Fruit fly (Drosophila melanogaster) whole organism, pupa: ENCODE results near the gene CG9727.
A peak's percentile ranks its signal among the peaks of the same experiment; 100 is the strongest.

Source experiments
- CG10348 ChIP-seq: fragments of 200-800 bp; sonication (Bioruptor generic); IDR thresholded peaks from 2 replicates; pipeline ENCODE4 v1.3.6; 2022; ENCODE audit warnings: missing biosample characterization, missing genetic modification characterization
- CG12605 ChIP-seq: fragments of 200-800 bp; sonication (Bioruptor generic); IDR thresholded peaks from 2 replicates; pipeline ENCODE4 v1.3.6; 2022; ENCODE audit warnings: missing biosample characterization, missing genetic modification characterization
- CG13204 ChIP-seq: fragments of 200-800 bp; sonication (Bioruptor generic); optimal IDR thresholded peaks from 2 replicates; lab custom pipeline; 2018; ENCODE audit warnings: missing biosample characterization, mild to moderate bottlenecking, missing genetic modification characterization, moderate library complexity
- CG14655 ChIP-seq: fragments of 200-800 bp; sonication (Bioruptor generic); optimal IDR thresholded peaks from 3 replicates; lab custom pipeline; 2017; ENCODE audit warnings: mild to moderate bottlenecking, missing biosample characterization, missing genetic modification reagents, missing genetic modification characterization
- CG15710 ChIP-seq: fragments of 200-800 bp; sonication (Bioruptor generic); optimal IDR thresholded peaks from 2 replicates; lab custom pipeline; 2018; ENCODE audit warnings: missing biosample characterization, mild to moderate bottlenecking, missing genetic modification characterization, moderate library complexity
- CG17806 ChIP-seq: fragments of 200-800 bp; sonication (Bioruptor generic); optimal IDR thresholded peaks from 2 replicates; lab custom pipeline; 2018; ENCODE audit warnings: missing biosample characterization, mild to moderate bottlenecking, missing genetic modification characterization, moderate library complexity
- CG32121 ChIP-seq: fragments of 200-800 bp; sonication (Bioruptor generic); IDR thresholded peaks from 2 replicates; pipeline ENCODE4 v1.3.6; 2022; ENCODE audit warnings: missing biosample characterization, missing genetic modification characterization
- CG34367 ChIP-seq: fragments of 200-800 bp; sonication (Bioruptor generic); optimal IDR thresholded peaks from 2 replicates; lab custom pipeline; 2018; ENCODE audit warnings: missing biosample characterization, mild to moderate bottlenecking, missing genetic modification characterization
- CG4496 ChIP-seq: fragments of 200-800 bp; sonication (Bioruptor generic); IDR thresholded peaks from 3 replicates; pipeline ENCODE4 v1.3.6; 2022; ENCODE audit warnings: missing biosample characterization, missing genetic modification characterization
- CG8159 ChIP-seq: fragments of 200-800 bp; sonication (Bioruptor generic); optimal IDR thresholded peaks from 3 replicates; lab custom pipeline; 2018; ENCODE audit warnings: missing biosample characterization, mild to moderate bottlenecking, missing genetic modification characterization, moderate library complexity
- CG8301 ChIP-seq: fragments of 200-800 bp; sonication (Bioruptor generic); optimal IDR thresholded peaks from 2 replicates; lab custom pipeline; 2018; ENCODE audit warnings: missing biosample characterization, mild to moderate bottlenecking, missing genetic modification characterization
- CG9948 ChIP-seq: fragments of 200-800 bp; sonication (Bioruptor generic); optimal IDR thresholded peaks from 2 replicates; lab custom pipeline; 2018; ENCODE audit warnings: missing biosample characterization, mild to moderate bottlenecking, missing genetic modification characterization, moderate library complexity
- D1 ChIP-seq: fragments of 200-800 bp; sonication (Bioruptor generic); optimal IDR thresholded peaks from 2 replicates; lab custom pipeline; 2018; ENCODE audit warnings: missing biosample characterization, mild to moderate bottlenecking, missing genetic modification characterization, moderate library complexity
- EcR ChIP-seq: fragments of 200-800 bp; sonication (Bioruptor generic); optimal IDR thresholded peaks from 3 replicates; lab custom pipeline; 2019; ENCODE audit warnings: missing biosample characterization, missing genetic modification characterization, mild to moderate bottlenecking, moderate library complexity, missing genetic modification reagents
- Ets98B ChIP-seq: fragments of 200-800 bp; sonication (Bioruptor generic); IDR thresholded peaks from 2 replicates; pipeline ENCODE4 v1.3.6; 2022; ENCODE audit warnings: missing biosample characterization, missing genetic modification characterization
- Pif1A ChIP-seq: fragments of 200-800 bp; sonication (Bioruptor generic); optimal IDR thresholded peaks from 3 replicates; lab custom pipeline; 2016; ENCODE audit warnings: missing biosample characterization, missing genetic modification characterization
- Pif1B ChIP-seq: fragments of 200-800 bp; sonication (Bioruptor generic); optimal IDR thresholded peaks from 3 replicates; lab custom pipeline; 2016; ENCODE audit warnings: missing biosample characterization, missing genetic modification characterization
- Snoo ChIP-seq: fragments of 200-800 bp; sonication (Bioruptor generic); optimal IDR thresholded peaks from 3 replicates; lab custom pipeline; 2017; ENCODE audit warnings: missing biosample characterization, mild to moderate bottlenecking, missing genetic modification characterization, inconsistent platforms
- fd96Ca ChIP-seq: fragments of 200-800 bp; sonication (Bioruptor generic); IDR thresholded peaks from 3 replicates; pipeline ENCODE4 v1.3.6; 2022; ENCODE audit warnings: missing biosample characterization, missing genetic modification characterization
- gl ChIP-seq: fragments of 200-800 bp; sonication (Bioruptor generic); optimal IDR thresholded peaks from 2 replicates; lab custom pipeline; 2018; ENCODE audit warnings: missing biosample characterization, mild to moderate bottlenecking, missing genetic modification characterization
- rn ChIP-seq: fragments of 200-800 bp; sonication (Bioruptor generic); IDR thresholded peaks from 2 replicates; pipeline ENCODE4 v1.3.6; 2022; ENCODE audit warnings: missing biosample characterization, missing genetic modification characterization

CG9727 gene

DNA sequence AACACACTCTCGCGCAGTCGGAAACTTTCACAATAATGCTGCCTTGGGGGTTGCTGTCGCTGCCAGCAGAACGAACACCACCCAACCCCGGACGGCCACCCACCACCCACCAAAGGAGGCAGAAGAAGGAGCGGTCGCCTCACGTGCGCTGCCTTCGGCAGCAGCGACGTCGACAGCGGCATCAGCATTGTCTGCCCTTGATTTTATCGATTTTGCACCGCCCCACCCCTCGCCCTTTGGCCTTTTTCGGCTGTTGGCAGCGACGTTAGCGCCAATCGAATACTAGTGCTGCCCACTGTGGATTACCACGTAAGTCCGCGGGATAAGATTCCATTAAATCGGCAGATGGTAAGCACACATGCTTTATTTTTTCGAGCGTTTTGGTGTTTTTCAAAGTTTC is 37.4 kb downstream of the CG9727 start:
- TF ChIP-seq D1 (tag; lab: Kevin White, UChicago) = no peak
- no peak for TF ChIP-seq CG34367
- no peak for TF ChIP-seq CG8159 (tag; lab: Kevin White, UChicago)
- TF ChIP-seq CG10348 (GFP tag; lab: Robert Waterston, UW) = no peak
- no peak for TF ChIP-seq CG9948 (tag; lab: Kevin White, UChicago)
- no peak for TF ChIP-seq CG32121 (GFP tag; lab: Robert Waterston, UW)

DNA sequence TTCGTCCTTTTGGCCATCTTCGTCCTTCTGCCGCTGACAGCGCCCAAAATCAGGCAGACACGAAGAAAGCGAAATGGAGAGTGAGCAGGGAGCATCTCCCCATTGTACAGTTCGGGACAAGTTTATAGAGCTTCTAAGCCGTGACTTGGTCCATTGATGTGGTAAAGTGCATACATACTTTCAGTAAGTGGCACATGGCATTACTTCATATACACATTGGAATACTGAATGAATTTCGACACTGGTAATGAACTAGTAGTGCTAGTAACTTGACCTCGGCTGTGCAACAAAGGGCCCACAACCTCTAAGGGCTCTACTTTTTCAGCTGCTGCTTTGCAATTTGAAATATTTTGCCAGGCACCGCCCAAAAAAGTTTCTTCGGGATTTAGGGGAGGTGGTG is 40.2 kb downstream of the CG9727 start:
- TF ChIP-seq CG8301 (tag; lab: Kevin White, UChicago) (peak; percentile 33), fd96Ca (GFP tag; lab: Robert Waterston, UW) (peak; percentile 78), rn (no peak), EcR (GFP tag; lab: Kevin White, UChicago) (no peak), Pif1B (peak; percentile 43), D1 (tag; lab: Kevin White, UChicago) (no peak), CG8159 (tag; lab: Kevin White, UChicago) (peak; percentile 46), CG9948 (tag; lab: Kevin White, UChicago) (peak; percentile 37), gl (tag; lab: Kevin White, UChicago) (no peak), Ets98B (GFP tag; lab: Robert Waterston, UW) (peak; percentile 45; the same call in 1 of the 2 replicates), CG17806 (tag; lab: Kevin White, UChicago) (peak; percentile 35), CG14655 (GFP tag; lab: Kevin White, UChicago) (peak; percentile 41), CG34367 (peak; percentile 8), CG15710 (tag; lab: Kevin White, UChicago) (peak; percentile 27), CG4496 (GFP tag; lab: Robert Waterston, UW) (peak; percentile 35; the same call in 1 of the 3 replicates), Snoo (tag; lab: Kevin White, UChicago) (peak; percentile 43), CG10348 (GFP tag; lab: Robert Waterston, UW) (no peak), CG12605 (GFP tag; lab: Robert Waterston, UW) (peak; percentile 39; the same call in 1 of the 2 replicates), Pif1A (GFP tag; lab: Kevin White, UChicago) (peak; percentile 61), CG13204 (GFP tag; lab: Kevin White, UChicago) (no peak), CG32121 (GFP tag; lab: Robert Waterston, UW) (no peak; the same call in 1 of the 2 replicates)
- TF ChIP-seq, all 21 proteins: peak for 14

DNA sequence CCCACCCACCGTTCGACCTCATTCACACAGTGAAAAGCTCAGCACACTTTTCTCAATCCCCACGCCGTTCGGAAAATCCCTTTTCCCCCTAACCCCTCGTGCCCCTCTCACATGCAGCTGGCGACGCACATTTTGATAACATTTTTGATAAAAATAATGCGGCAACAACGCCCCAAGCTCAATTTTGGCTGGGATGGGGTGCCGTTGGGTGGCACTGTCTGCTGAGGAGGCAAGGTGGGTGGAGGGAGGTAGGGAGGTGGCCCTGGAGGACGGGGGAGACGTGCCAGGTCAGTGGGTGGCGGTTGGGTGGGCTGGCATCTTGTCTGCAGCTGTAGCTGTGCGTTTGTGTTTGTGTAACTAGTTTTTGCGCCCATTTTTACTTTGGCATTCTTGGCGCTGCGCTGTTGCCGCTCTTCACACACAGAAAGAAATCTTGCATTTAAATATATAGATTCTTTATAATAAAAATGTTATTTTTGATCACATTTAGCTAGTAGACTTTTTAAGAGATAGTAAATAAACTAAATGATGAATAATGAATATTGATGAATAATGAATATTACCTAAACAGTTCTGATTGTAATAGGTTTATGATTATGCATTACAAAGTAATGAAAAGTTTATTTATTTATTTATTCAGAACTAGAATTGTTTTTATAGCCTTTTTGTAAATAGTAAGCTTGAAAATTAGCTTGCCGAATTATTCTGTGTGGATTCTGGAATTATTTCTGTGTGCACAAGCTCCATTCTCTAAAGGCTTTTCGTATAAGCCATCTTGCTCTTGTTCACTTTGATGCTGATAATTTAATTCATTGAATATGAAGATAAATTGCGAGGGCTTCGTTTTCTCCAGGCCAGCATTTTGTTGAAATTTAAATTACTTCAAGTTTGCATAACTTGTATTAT is 41.8 kb downstream of the CG9727 start:
- peak; percentile 19 for TF ChIP-seq CG17806 (tag; lab: Kevin White, UChicago)
- peak; percentile 26 for TF ChIP-seq CG9948 (tag; lab: Kevin White, UChicago)
- peak; percentile 22 for TF ChIP-seq CG8159 (tag; lab: Kevin White, UChicago)
- peak; percentile 21; the same call in 1 of the 2 replicates for TF ChIP-seq Ets98B (GFP tag; lab: Robert Waterston, UW)
- peak; percentile 32 for TF ChIP-seq CG8301 (tag; lab: Kevin White, UChicago)
- no peak for TF ChIP-seq CG12605 (GFP tag; lab: Robert Waterston, UW)
- TF ChIP-seq CG14655 (GFP tag; lab: Kevin White, UChicago) = peak; percentile 62
- no peak for TF ChIP-seq CG10348 (GFP tag; lab: Robert Waterston, UW)
- TF ChIP-seq, all 21 proteins: peak for 6

DNA sequence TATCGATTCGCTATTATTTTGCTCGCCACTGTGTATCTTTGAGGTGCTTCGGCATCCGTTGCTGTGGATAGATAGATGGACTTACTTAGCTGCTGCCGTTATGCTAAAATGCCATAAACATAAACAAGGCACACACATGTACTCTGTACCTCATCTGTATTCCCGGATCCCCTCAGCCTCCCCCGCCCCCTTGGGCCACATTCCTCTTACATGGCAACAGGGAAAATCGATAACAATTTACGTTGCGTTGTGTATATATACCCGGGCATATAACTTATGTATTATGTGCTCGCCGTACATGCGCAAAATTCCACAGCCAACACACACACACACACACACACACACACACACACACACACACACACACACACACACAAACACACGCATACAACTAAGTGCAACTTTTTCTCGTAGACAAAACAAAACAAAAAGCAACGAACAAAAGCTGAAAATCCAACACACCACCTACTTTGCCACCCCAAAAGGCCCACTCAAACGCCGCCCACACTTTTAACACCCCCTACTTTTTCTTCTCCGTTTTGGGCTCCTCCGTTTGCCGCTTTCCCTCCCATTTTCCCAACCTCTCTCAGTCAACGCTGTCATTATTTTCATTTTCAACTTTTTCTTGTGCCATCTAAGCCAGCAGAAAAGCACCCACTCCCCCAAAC is 42.6 kb downstream of the CG9727 start:
- peak; percentile 18 for TF ChIP-seq CG14655 (GFP tag; lab: Kevin White, UChicago)
- no peak for TF ChIP-seq rn

DNA sequence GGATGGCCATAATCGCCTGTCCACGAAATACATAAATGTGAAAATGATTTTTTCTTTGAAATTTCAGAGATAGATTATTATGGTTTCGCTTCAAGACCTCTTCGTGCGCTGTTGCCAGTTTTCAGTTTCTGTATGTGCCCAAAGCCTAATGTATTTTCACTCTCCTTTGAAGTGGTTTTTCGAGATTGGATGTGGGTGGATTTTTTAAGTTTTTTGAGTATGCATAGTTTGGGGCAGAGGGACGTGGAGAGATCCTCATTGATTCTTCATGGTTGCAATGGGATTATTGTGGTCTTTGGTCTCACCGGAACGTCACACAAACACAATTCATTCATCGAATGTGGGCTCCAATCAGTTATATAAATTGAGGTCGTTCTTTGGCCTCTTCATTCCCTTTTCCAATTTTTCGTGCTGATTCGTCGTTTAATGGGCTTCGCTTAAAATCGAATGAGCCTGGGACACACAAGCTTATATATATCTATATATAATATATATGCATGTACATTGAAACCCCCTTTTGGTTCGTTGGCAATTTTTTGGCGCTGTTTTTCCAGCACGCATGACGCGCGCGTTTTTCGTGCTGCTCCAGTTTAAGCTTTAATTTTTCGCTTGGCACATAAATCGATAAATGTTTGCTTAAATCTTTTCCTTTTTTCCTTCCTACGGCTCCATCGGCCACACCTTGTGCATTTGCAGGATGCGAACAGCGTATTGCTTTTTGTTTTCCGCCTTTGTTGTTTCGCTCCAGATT is 44.8 kb downstream of the CG9727 start:
- no peak for TF ChIP-seq CG15710 (tag; lab: Kevin White, UChicago)
- TF ChIP-seq CG4496 (GFP tag; lab: Robert Waterston, UW) = no peak
- TF ChIP-seq CG34367 = no peak
